Worm (Caenorhabditis elegans) whole organism, young adult: ENCODE data around the gene ZK666.1.

Source experiments
- B0019.2 ChIP-seq: fragments of 200-800 bp; sonication (Bioruptor generic); conservative IDR thresholded peaks from 2 replicates; pipeline ENCODE4 v1.3.6; 2022; ENCODE audit warnings: missing genetic modification reagents, missing genetic modification characterization, missing compliant biosample characterization
- B0261.1 ChIP-seq: sonication (generic microtip); optimal IDR thresholded peaks from 2 replicates; lab custom pipeline; 2016; ENCODE audit warnings: mild to moderate bottlenecking, missing genetic modification characterization, moderate library complexity, missing compliant biosample characterization
- B0336.3 ChIP-seq: fragments of 200-800 bp; sonication (Bioruptor generic); IDR thresholded peaks from 2 replicates; pipeline ENCODE4 v1.3.6; 2022; ENCODE audit warnings: missing genetic modification characterization, missing compliant biosample characterization
- C06A6.2 ChIP-seq: fragments of 200-800 bp; sonication (Bioruptor generic); conservative IDR thresholded peaks from 2 replicates; pipeline ENCODE4 v1.3.6; 2022; ENCODE audit warnings: missing genetic modification characterization, missing compliant biosample characterization
- D2030.7 ChIP-seq: fragments of 200-800 bp; sonication (Bioruptor generic); IDR thresholded peaks from 2 replicates; pipeline ENCODE4 v1.3.6; 2022; ENCODE audit warnings: missing genetic modification reagents, missing genetic modification characterization, missing compliant biosample characterization
- F33H1.4 ChIP-seq: fragments of 200-800 bp; sonication (Bioruptor generic); IDR thresholded peaks from 2 replicates; pipeline ENCODE4 v1.3.6; 2022; ENCODE audit warnings: missing genetic modification reagents, missing genetic modification characterization, missing compliant biosample characterization
- F49E8.2 ChIP-seq: sonication (generic microtip); optimal IDR thresholded peaks from 3 replicates; lab custom pipeline; 2017; ENCODE audit warnings: missing genetic modification characterization, mild to moderate bottlenecking, missing compliant biosample characterization, antibody characterized with exemption, moderate library complexity; ENCODE audit not compliant: insufficient read depth
- F57A8.1 ChIP-seq: fragments of 200-800 bp; sonication (Bioruptor generic); optimal IDR thresholded peaks from 2 replicates; lab custom pipeline; 2018; ENCODE audit warnings: mild to moderate bottlenecking, missing genetic modification characterization, moderate library complexity, missing compliant biosample characterization
- K11D2.4 ChIP-seq: fragments of 200-800 bp; sonication (Bioruptor generic); IDR thresholded peaks from 2 replicates; pipeline ENCODE4 v1.3.6; 2022; ENCODE audit warnings: missing genetic modification reagents, missing genetic modification characterization, missing compliant biosample characterization
- Y53F4B.3 ChIP-seq: fragments of 200-800 bp; sonication (Bioruptor generic); IDR thresholded peaks from 2 replicates; pipeline ENCODE4 v1.3.6; 2022; ENCODE audit warnings: missing genetic modification reagents, missing genetic modification characterization, missing compliant biosample characterization
- ZK185.1 ChIP-seq: sonication (generic microtip); optimal IDR thresholded peaks from 2 replicates; lab custom pipeline; 2016; ENCODE audit warnings: mild to moderate bottlenecking, missing genetic modification characterization, missing compliant biosample characterization; ENCODE audit not compliant: poor library complexity, severe bottlenecking
- akir-1 ChIP-seq: fragments of 200-800 bp; sonication (Bioruptor generic); optimal IDR thresholded peaks from 2 replicates; lab custom pipeline; 2018; ENCODE audit warnings: mild to moderate bottlenecking, missing genetic modification characterization, moderate library complexity, missing compliant biosample characterization
- ama-1 ChIP-seq, 3 experiments: fragments of 150-350 bp in 1 of 3; sonication (generic microtip) in 2 of 3; optimal IDR thresholded peaks; 2 replicates each; lab custom pipeline; 2014 to 2018; ENCODE audit warnings: missing biosample characterization in 2 of 3, missing genetic modification characterization in 2 of 3, missing genetic modification reagents in 2 of 3
- aptf-3 ChIP-seq: fragments of 200-800 bp; sonication (Bioruptor generic); IDR thresholded peaks from 2 replicates; pipeline ENCODE4 v1.3.6; 2022; ENCODE audit warnings: missing genetic modification characterization, missing compliant biosample characterization
- atf-7 ChIP-seq: sonication (generic microtip); optimal IDR thresholded peaks from 2 replicates; lab custom pipeline; 2017; ENCODE audit warnings: mild to moderate bottlenecking, missing genetic modification characterization, missing compliant biosample characterization
- athp-1 ChIP-seq: sonication (generic microtip); optimal IDR thresholded peaks from 2 replicates; lab custom pipeline; 2017; ENCODE audit warnings: mild to moderate bottlenecking, missing genetic modification characterization, missing compliant biosample characterization
- attf-3 ChIP-seq: fragments of 200-800 bp; sonication (Bioruptor generic); conservative IDR thresholded peaks from 2 replicates; pipeline ENCODE4 v1.3.6; 2022; ENCODE audit warnings: missing genetic modification reagents, missing genetic modification characterization, missing compliant biosample characterization
- attf-5 ChIP-seq: fragments of 200-800 bp; sonication (Bioruptor generic); optimal IDR thresholded peaks from 2 replicates; lab custom pipeline; 2018; ENCODE audit warnings: mild to moderate bottlenecking, missing genetic modification characterization, missing compliant biosample characterization
- bed-2 ChIP-seq: fragments of 200-800 bp; sonication (Bioruptor generic); IDR thresholded peaks from 2 replicates; pipeline ENCODE4 v1.3.6; 2022; ENCODE audit warnings: missing genetic modification reagents, missing genetic modification characterization, missing compliant biosample characterization
- cebp-2 ChIP-seq: fragments of 200-800 bp; sonication (Bioruptor generic); IDR thresholded peaks from 2 replicates; pipeline ENCODE4 v1.3.6; 2022; ENCODE audit warnings: missing genetic modification characterization, missing compliant biosample characterization
- egl-18 ChIP-seq: fragments of 200-800 bp; sonication (Bioruptor generic); IDR thresholded peaks from 2 replicates; pipeline ENCODE4 v1.3.6; 2022; ENCODE audit warnings: missing genetic modification reagents, missing genetic modification characterization, missing compliant biosample characterization
- him-1 ChIP-seq: sonication (generic microtip); optimal IDR thresholded peaks from 2 replicates; lab custom pipeline; 2016; ENCODE audit warnings: missing genotype, missing genetic modification reagents, missing genetic modification characterization, missing compliant biosample characterization
- hlh-26 ChIP-seq: fragments of 200-800 bp; sonication (Bioruptor generic); conservative IDR thresholded peaks from 2 replicates; pipeline ENCODE4 v1.3.6; 2022; ENCODE audit warnings: missing genetic modification reagents, missing genetic modification characterization, missing compliant biosample characterization
- let-607 ChIP-seq, 2 experiments: fragments of 200-800 bp in 1 of 2; sonication (Bioruptor generic) in 1 of 2; sonication (generic microtip) in 1 of 2; optimal IDR thresholded peaks; 2 replicates each; lab custom pipeline; 2016 to 2018; ENCODE audit warnings: mild to moderate bottlenecking in 2 of 2, missing compliant biosample characterization in 2 of 2, missing genetic modification characterization in 2 of 2, moderate library complexity in 2 of 2, missing genotype in 1 of 2
- lin-35 ChIP-seq, 3 experiments: fragments of 150-350 bp in 2 of 3; sonication (generic microtip) in 1 of 3; optimal IDR thresholded peaks; 2 replicates each; lab custom pipeline; 2014 to 2018; ENCODE audit warnings: missing biosample characterization in 3 of 3, missing genetic modification characterization in 3 of 3, missing genetic modification reagents in 3 of 3
- lir-1 ChIP-seq: fragments of 200-800 bp; sonication (Bioruptor generic); conservative IDR thresholded peaks from 2 replicates; pipeline ENCODE4 v1.3.6; 2022; ENCODE audit warnings: missing genetic modification reagents, missing genetic modification characterization, missing compliant biosample characterization
- lsy-27 ChIP-seq: sonication (generic microtip); optimal IDR thresholded peaks from 2 replicates; lab custom pipeline; 2017; ENCODE audit warnings: missing genetic modification characterization, mild to moderate bottlenecking, missing compliant biosample characterization, antibody characterized with exemption, missing genotype, borderline replicate concordance; ENCODE audit not compliant: insufficient read depth
- madf-3 ChIP-seq: fragments of 200-800 bp; sonication (Bioruptor generic); IDR thresholded peaks from 2 replicates; pipeline ENCODE4 v1.3.6; 2022; ENCODE audit warnings: missing genetic modification reagents, missing genetic modification characterization, missing compliant biosample characterization
- mcd-1 ChIP-seq: fragments of 200-800 bp; sonication (Bioruptor generic); IDR thresholded peaks from 2 replicates; pipeline ENCODE4 v1.3.6; 2022; ENCODE audit warnings: missing genetic modification reagents, missing genetic modification characterization, missing compliant biosample characterization
- mxl-1 ChIP-seq: sonication (generic microtip); optimal IDR thresholded peaks from 2 replicates; lab custom pipeline; 2016; ENCODE audit warnings: missing genetic modification characterization, missing compliant biosample characterization
- nfya-1 ChIP-seq: sonication (generic microtip); optimal IDR thresholded peaks from 2 replicates; lab custom pipeline; 2017; ENCODE audit warnings: antibody characterized with exemption, missing compliant biosample characterization, missing genetic modification characterization, borderline replicate concordance; ENCODE audit not compliant: insufficient read depth
- nfya-2 ChIP-seq: fragments of 200-800 bp; sonication (Bioruptor generic); IDR thresholded peaks from 2 replicates; pipeline ENCODE4 v1.3.6; 2022; ENCODE audit warnings: missing genetic modification reagents, missing genetic modification characterization, missing compliant biosample characterization
- nfyb-1 ChIP-seq: fragments of 200-800 bp; sonication (Bioruptor generic); IDR thresholded peaks from 2 replicates; pipeline ENCODE4 v1.3.6; 2022; ENCODE audit warnings: missing genetic modification reagents, missing genetic modification characterization, missing compliant biosample characterization
- nhr-120 ChIP-seq: fragments of 200-800 bp; sonication (Bioruptor generic); IDR thresholded peaks from 2 replicates; pipeline ENCODE4 v1.3.6; 2022; ENCODE audit warnings: missing genetic modification characterization, missing compliant biosample characterization
- nhr-179 ChIP-seq: sonication (generic microtip); optimal IDR thresholded peaks from 2 replicates; lab custom pipeline; 2016; ENCODE audit warnings: mild to moderate bottlenecking, missing genetic modification characterization, missing compliant biosample characterization
- repo-1 ChIP-seq: sonication (generic microtip); optimal IDR thresholded peaks from 2 replicates; lab custom pipeline; 2017; ENCODE audit warnings: mild to moderate bottlenecking, missing genetic modification characterization, missing compliant biosample characterization
- rpc-1 ChIP-seq, 2 experiments: fragments of 150-350 bp in 1 of 2; sonication (generic microtip) in 1 of 2; optimal IDR thresholded peaks; 2 replicates each; lab custom pipeline; 2014 to 2018; ENCODE audit warnings: missing biosample characterization in 1 of 2, missing genetic modification characterization in 1 of 2, missing genetic modification reagents in 1 of 2, missing genotype in 1 of 2
- snpc-1.3 ChIP-seq: sonication (generic microtip); optimal IDR thresholded peaks from 2 replicates; lab custom pipeline; 2017; ENCODE audit warnings: missing genetic modification characterization, mild to moderate bottlenecking, missing compliant biosample characterization, antibody characterized with exemption, moderate library complexity, missing genotype, missing genetic modification reagents; ENCODE audit not compliant: insufficient read depth
- somi-1 ChIP-seq: fragments of 200-800 bp; sonication (Bioruptor generic); optimal IDR thresholded peaks from 2 replicates; lab custom pipeline; 2018; ENCODE audit warnings: mild to moderate bottlenecking, missing genetic modification characterization, missing compliant biosample characterization
- xnd-1 ChIP-seq: sonication (generic microtip); optimal IDR thresholded peaks from 2 replicates; lab custom pipeline; 2016; ENCODE audit warnings: missing genotype, missing genetic modification reagents, missing genetic modification characterization, missing compliant biosample characterization
- zfh-2 ChIP-seq: fragments of 200-800 bp; sonication (Bioruptor generic); conservative IDR thresholded peaks from 2 replicates; pipeline ENCODE4 v1.3.6; 2022; ENCODE audit warnings: missing genetic modification reagents, missing genetic modification characterization, missing compliant biosample characterization
- ztf-18 ChIP-seq: sonication (generic microtip); optimal IDR thresholded peaks from 2 replicates; lab custom pipeline; 2016; ENCODE audit warnings: missing genotype, mild to moderate bottlenecking, missing genetic modification characterization, missing compliant biosample characterization
- ztf-3 ChIP-seq: fragments of 200-800 bp; sonication (Bioruptor generic); optimal IDR thresholded peaks from 2 replicates; lab custom pipeline; 2018; ENCODE audit warnings: mild to moderate bottlenecking, missing genetic modification characterization, missing compliant biosample characterization

The ZK666.1 gene

DNA sequence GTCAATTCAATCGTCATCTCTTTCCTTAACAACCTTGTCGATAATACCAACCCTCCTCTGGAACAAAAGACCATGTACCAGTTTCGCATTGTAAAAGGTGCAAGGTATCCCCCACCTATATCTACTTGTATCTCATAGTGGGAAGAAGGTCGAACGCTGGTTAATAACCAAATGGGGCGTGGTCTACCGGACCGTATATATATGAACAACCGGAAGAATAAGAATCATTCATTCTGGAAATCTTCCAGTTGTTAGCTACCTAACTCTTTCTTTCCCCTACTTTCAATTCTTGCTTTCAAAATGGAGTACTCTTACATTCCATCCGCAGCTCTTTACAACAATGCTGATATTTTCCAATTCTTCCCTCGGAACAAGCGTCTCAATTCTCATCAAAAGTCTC lies 9.9 kb downstream of the ZK666.1 start, which contains the start of gene ZK673.5:
Gene ZK673.5, plus strand, starts transcription at position 301 of the 400 bp plus-strand sequence.
- no peak for TF ChIP-seq ama-1 (optimal IDR thresholded peaks at IDR 0.05; lab: Kevin White, UChicago)
- no peak for TF ChIP-seq ama-1 (GFP tag; optimal IDR thresholded peaks at IDR 0.05; lab: Kevin White, UChicago)
- TF ChIP-seq snpc-1.3 (tag; lab: Kevin White, UChicago), result no peak
- TF ChIP-seq attf-3, result no peak
- no peak for TF ChIP-seq K11D2.4 (GFP tag; lab: Robert Waterston, UW)
- TF ChIP-seq B0261.1, result no peak
- TF ChIP-seq nfya-1 (tag; lab: Kevin White, UChicago), result no peak
- no peak for TF ChIP-seq C06A6.2
- no peak for TF ChIP-seq F57A8.1 (GFP tag; lab: Kevin White, UChicago)
- no peak for TF ChIP-seq lsy-27 (tag; lab: Kevin White, UChicago)
- TF ChIP-seq lir-1 (GFP tag; lab: Robert Waterston, UW), result no peak
- TF ChIP-seq egl-18 (GFP tag; lab: Robert Waterston, UW), result no peak
- no peak for TF ChIP-seq nfyb-1
- TF ChIP-seq xnd-1 (tag; lab: Kevin White, UChicago), result no peak
- TF ChIP-seq B0336.3 (GFP tag; lab: Robert Waterston, UW), result no peak
- TF ChIP-seq nhr-120, result no peak
- TF ChIP-seq Y53F4B.3, result no peak
- TF ChIP-seq nhr-179, result no peak
- TF ChIP-seq atf-7 (tag; lab: Kevin White, UChicago), result no peak
- TF ChIP-seq F49E8.2, result no peak
- TF ChIP-seq cebp-2 (GFP tag; lab: Robert Waterston, UW), result no peak

- no peak for TF ChIP-seq ztf-3 (GFP tag; lab: Kevin White, UChicago)
- no peak for TF ChIP-seq akir-1
- TF ChIP-seq ztf-18 (tag; lab: Kevin White, UChicago), result no peak
Observed at ce11 chrII:10456979-10457378, 14.2 kb downstream of the ZK666.1 start, which contains the start of gene ZK673.11. Gene ZK673.11, plus strand, starts transcription at chrII:10457279.

- TF ChIP-seq athp-1 (tag; lab: Kevin White, UChicago), result no peak
- 0 out of 2 replicates have a peak, but pooled peaks have one; percentile 22 for TF ChIP-seq mcd-1 (GFP tag; lab: Robert Waterston, UW)
- no peak for TF ChIP-seq hlh-26
Observed at ce11 chrII:10452620-10453019, 18.5 kb downstream of the ZK666.1 start, which contains the start of gene ZK673.4. Gene ZK673.4, plus strand, starts transcription at chrII:10452920.

DNA sequence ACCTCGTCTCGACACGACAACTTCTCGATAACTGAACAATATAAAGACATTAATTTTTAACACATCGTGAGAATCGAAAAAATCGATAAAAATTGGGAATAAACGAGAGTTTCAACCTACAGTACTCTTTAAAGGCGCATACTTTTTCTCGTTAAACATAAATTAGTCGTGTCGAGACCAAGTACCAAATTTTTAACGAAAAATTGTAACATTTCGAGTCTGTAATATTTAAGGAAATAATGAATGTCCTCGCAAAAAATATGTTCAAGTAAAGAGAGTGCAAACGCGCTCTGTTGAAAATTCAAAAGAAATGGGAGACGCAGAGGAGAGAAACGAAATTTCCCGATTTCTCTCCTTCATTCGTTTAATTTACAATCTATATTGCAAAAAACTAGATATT lies 20.8 kb downstream of the ZK666.1 start:
- TF ChIP-seq athp-1 (tag; lab: Kevin White, UChicago) (peak; percentile 49), aptf-3 (GFP tag; lab: Robert Waterston, UW) (no peak), mcd-1 (GFP tag; lab: Robert Waterston, UW) (peak; percentile 64), nfyb-1 (peak; percentile 66; the same call in 1 of the 2 replicates), F33H1.4 (GFP tag; lab: Robert Waterston, UW) (no peak), him-1 (peak; percentile 26), bed-2 (GFP tag; lab: Robert Waterston, UW) (no peak), egl-18 (GFP tag; lab: Robert Waterston, UW) (no peak), akir-1 (no peak), ZK185.1 (tag; lab: Kevin White, UChicago) (peak; percentile 10), rpc-1 (optimal IDR thresholded peaks at IDR 0.05; lab: Kevin White, UChicago) (no peak), rpc-1 (tag; optimal IDR thresholded peaks at IDR 0.05; lab: Kevin White, UChicago) (no peak), repo-1 (peak; percentile 86), attf-5 (GFP tag; lab: Kevin White, UChicago) (peak; percentile 55), D2030.7 (GFP tag; lab: Robert Waterston, UW) (no peak), lin-35 (GFP tag; optimal IDR thresholded peaks at IDR 0.05; lab: Kevin White, UChicago) (peak in 1 of 3 experiments; percentile 61), zfh-2 (GFP tag; lab: Robert Waterston, UW) (no peak), B0019.2 (GFP tag; lab: Robert Waterston, UW) (no peak), nfya-2 (GFP tag; lab: Robert Waterston, UW) (no peak), mxl-1 (tag; lab: Kevin White, UChicago) (no peak), somi-1 (GFP tag; lab: Kevin White, UChicago) (no peak), let-607 (tag; optimal IDR thresholded peaks at IDR 0.05; lab: Kevin White, UChicago) (no peak), madf-3 (GFP tag; lab: Robert Waterston, UW) (no peak)
